Worm (Caenorhabditis elegans) whole organism, L4/young adult: ENCODE data around the gene T15H9.5.

Experiments
- W03F9.2 ChIP-seq: fragments of 150-350 bp; optimal IDR thresholded peaks from 2 replicates; lab custom pipeline; 2014; ENCODE audit warnings: missing biosample characterization, missing genetic modification characterization
- dao-5 ChIP-seq: sonication (generic microtip); optimal IDR thresholded peaks from 2 replicates; lab custom pipeline; 2016; ENCODE audit warnings: missing genotype, missing genetic modification characterization, moderate library complexity, missing compliant biosample characterization
- him-1 ChIP-seq: sonication (generic microtip); optimal IDR thresholded peaks from 2 replicates; lab custom pipeline; 2016; ENCODE audit warnings: missing genotype, missing genetic modification reagents, missing genetic modification characterization, missing compliant biosample characterization

The T15H9.5 gene

DNA sequence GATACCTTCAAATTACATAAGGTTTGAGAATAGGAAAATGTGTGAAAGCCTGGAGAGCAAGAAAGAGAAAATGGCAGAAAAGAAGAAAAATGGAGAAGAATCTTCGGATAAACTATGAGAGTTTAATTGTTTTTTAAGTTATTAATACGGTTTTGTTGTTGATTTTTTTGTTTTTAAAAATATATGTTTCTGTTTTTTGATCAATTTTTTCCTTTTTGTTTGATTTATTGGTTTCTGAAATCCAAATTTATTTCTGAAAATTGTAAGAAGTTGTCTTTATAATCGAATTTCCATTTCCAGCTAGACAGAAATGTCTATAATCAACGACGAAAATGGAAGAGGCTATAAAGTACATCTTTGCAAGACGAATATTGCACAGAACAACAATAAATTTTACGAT lies 18.5 kb downstream of the T15H9.5 start, which contains the start of gene parp-2:
Gene parp-2, plus strand, starts transcription at position 301 of the 400 bp plus-strand sequence.
- TF ChIP-seq W03F9.2 (tag; lab: Kevin White, UChicago) (no peak), him-1 (tag; lab: Kevin White, UChicago) (no peak), dao-5 (tag; lab: Kevin White, UChicago) (no peak)

DNA sequence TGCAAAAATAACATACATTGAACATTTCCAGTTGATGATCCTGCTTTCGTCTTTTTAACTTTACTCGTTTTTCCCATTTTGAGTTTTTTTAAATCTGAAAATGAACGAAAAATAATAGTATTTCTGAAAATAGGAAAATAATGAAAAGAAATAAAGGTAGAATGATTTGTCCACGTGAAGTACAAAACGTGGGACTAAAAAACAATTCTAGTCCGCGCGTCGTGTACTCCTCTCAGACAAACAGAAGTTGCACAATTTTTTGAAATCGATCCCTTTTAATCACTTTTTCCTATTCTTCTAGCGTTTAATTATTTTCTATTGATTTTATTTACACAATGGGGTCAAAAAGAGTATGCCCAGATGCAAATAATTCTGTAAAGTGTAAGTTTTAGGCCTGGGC lies 20.2 kb downstream of the T15H9.5 start, which contains the start of the genes E02H1.1 and tag-124:
Gene E02H1.1, minus strand, starts transcription at position 94 of the 400 bp plus-strand sequence.
Gene tag-124, plus strand, starts transcription at position 222 of the 400 bp plus-strand sequence.
- TF ChIP-seq W03F9.2 (tag; lab: Kevin White, UChicago) (peak; percentile 55), him-1 (tag; lab: Kevin White, UChicago) (no peak), dao-5 (tag; lab: Kevin White, UChicago) (no peak)

DNA sequence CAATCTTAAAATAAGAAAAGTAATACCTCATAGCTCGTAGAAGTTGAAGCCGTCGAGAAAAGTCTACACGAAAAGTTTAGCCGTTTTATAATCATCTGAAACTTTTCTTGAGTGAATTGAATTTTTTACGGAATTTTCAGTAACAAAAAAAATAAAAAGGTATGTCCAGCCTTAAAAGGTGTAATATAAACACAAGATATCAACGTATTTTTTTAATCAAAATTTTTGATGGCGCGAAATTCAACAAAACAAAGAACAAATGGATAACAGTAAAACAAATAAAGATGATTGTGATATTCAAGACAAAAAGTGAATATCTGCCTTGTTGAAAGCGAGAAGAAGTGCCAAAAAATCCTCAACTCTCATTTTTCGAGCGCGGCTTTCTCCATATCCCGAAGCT lies 21.6 kb downstream of the T15H9.5 start, which contains the start of gene eral-1:
Gene eral-1, minus strand, starts transcription at position 101 of the 400 bp plus-strand sequence.
- no peak for TF ChIP-seq dao-5 (tag; lab: Kevin White, UChicago)
- TF ChIP-seq W03F9.2 (tag; lab: Kevin White, UChicago) = no peak
- TF ChIP-seq him-1 (tag; lab: Kevin White, UChicago) = no peak

- TF ChIP-seq W03F9.2 (tag; lab: Kevin White, UChicago) (no peak), him-1 (tag; lab: Kevin White, UChicago) (no peak), dao-5 (tag; lab: Kevin White, UChicago) (no peak)
These were observed 24.5 kb downstream of the T15H9.5 start, which contains the start of gene ugt-58 for ce11 chrII:9586734-9587209. Gene ugt-58 (minus strand): TSS chrII:9586784.

ce11 chrII:9583461-9583860 lies 27.8 kb downstream of the T15H9.5 start, which contains the start of gene wee-1.1:
Gene wee-1.1 (minus strand): TSS chrII:9583561.
- TF ChIP-seq dao-5 (tag; lab: Kevin White, UChicago) (no peak), him-1 (tag; lab: Kevin White, UChicago) (no peak), W03F9.2 (tag; lab: Kevin White, UChicago) (no peak)

DNA sequence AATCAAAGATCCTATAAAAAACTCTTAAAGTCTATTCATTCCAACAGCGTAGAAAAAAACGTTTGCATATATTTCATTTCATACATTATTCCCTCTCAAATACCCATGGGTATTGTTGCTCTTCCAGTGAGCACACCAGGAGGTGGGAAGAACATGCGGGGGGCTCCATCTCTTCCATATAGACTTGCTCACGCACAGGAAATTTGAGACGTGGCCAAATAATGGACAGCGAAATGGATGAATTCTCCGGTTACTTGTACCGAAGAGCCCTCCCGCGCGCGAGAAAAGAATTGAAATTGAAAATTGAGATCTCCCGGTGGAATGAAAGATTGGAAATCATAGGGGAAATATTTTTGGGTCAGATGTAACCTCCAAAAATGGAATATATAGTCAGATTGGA lies 33.6 kb downstream of the T15H9.5 start:
- TF ChIP-seq him-1 (tag; lab: Kevin White, UChicago) (no peak), dao-5 (tag; lab: Kevin White, UChicago) (no peak), W03F9.2 (tag; lab: Kevin White, UChicago) (no peak)

- TF ChIP-seq dao-5 (tag; lab: Kevin White, UChicago) = no peak
- no peak for TF ChIP-seq W03F9.2 (tag; lab: Kevin White, UChicago)
- no peak for TF ChIP-seq him-1 (tag; lab: Kevin White, UChicago)
These were observed 34.5 kb downstream of the T15H9.5 start for ce11 chrII:9576707-9577106.

DNA sequence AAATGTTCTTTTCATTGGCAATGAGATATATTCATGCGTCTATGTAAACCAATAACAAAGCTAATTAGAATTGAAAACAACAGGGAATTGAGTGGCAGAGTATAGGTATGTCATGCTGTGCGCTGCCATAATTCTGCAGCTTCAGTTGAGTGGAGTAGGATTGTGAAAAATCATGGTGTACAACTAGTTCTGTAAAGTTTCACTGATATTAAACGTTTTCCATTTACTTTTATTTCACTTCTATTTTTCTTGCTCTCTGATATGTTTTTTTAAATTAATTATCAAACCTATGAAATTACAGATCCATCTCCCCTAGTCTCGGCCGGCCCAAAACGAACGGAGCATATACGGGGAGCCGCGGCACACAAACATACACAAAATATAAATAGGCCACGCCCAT lies 35.6 kb downstream of the T15H9.5 start, which contains the start of gene exc-7:
Gene exc-7, plus strand, starts transcription at position 301 of the 400 bp plus-strand sequence.
- TF ChIP-seq dao-5 (tag; lab: Kevin White, UChicago) (no peak), W03F9.2 (tag; lab: Kevin White, UChicago) (no peak), him-1 (tag; lab: Kevin White, UChicago) (no peak)

DNA sequence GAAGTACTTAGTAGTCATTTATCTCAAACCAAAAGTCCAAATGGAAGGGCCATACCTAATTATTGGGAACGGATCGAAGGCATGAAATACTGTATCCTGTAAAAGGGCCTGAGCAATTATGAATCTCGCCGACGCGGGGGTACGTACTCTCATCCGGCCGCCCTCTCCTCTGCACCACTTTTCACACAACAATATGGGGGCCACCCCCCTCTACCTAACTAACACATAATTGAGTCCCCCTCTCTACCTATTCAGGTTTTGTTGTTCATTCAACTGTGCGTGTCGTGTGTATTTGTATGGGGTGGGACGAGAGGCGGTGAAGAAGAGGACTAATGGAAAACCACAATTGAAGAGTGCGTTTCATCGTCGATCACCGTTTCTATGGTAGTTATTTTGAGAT lies 36.8 kb downstream of the T15H9.5 start:
- no peak for TF ChIP-seq him-1 (tag; lab: Kevin White, UChicago)
- no peak for TF ChIP-seq W03F9.2 (tag; lab: Kevin White, UChicago)
- no peak for TF ChIP-seq dao-5 (tag; lab: Kevin White, UChicago)

ce11 chrII:9573412-9573811 lies 37.8 kb downstream of the T15H9.5 start:
- TF ChIP-seq dao-5 (tag; lab: Kevin White, UChicago) = no peak
- no peak for TF ChIP-seq W03F9.2 (tag; lab: Kevin White, UChicago)
- TF ChIP-seq him-1 (tag; lab: Kevin White, UChicago) = no peak

DNA sequence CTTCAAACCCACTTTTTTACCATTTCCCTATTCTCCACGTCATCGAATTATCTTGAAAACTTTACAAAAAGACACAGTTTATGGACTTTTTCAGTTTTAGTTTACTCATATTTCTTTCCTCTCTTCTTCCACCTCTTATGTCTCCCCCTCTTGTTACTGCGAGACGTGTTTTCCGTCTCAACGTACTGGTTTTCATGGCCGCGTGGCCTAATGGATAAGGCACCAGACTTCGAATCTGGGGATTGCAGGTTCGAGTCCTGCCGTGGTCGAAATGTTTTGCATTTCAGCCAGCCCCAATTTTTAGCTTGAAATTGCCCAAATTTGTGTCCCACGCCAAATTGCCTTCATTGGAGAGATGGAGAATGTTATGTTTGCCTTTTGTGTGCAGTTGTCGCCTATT lies 45.2 kb downstream of the T15H9.5 start:
- peak; percentile 80 for TF ChIP-seq dao-5 (tag; lab: Kevin White, UChicago)
- TF ChIP-seq W03F9.2 (tag; lab: Kevin White, UChicago) = no peak
- TF ChIP-seq him-1 (tag; lab: Kevin White, UChicago) = peak; percentile 49

- no peak for TF ChIP-seq him-1 (tag; lab: Kevin White, UChicago)
- TF ChIP-seq W03F9.2 (tag; lab: Kevin White, UChicago) = no peak
- no peak for TF ChIP-seq dao-5 (tag; lab: Kevin White, UChicago)
These were observed 50.4 kb downstream of the T15H9.5 start for ce11 chrII:9560895-9561294.
